Fruit fly (Drosophila melanogaster): ENCODE results near the gene Oga.

Gene Oga

DNA sequence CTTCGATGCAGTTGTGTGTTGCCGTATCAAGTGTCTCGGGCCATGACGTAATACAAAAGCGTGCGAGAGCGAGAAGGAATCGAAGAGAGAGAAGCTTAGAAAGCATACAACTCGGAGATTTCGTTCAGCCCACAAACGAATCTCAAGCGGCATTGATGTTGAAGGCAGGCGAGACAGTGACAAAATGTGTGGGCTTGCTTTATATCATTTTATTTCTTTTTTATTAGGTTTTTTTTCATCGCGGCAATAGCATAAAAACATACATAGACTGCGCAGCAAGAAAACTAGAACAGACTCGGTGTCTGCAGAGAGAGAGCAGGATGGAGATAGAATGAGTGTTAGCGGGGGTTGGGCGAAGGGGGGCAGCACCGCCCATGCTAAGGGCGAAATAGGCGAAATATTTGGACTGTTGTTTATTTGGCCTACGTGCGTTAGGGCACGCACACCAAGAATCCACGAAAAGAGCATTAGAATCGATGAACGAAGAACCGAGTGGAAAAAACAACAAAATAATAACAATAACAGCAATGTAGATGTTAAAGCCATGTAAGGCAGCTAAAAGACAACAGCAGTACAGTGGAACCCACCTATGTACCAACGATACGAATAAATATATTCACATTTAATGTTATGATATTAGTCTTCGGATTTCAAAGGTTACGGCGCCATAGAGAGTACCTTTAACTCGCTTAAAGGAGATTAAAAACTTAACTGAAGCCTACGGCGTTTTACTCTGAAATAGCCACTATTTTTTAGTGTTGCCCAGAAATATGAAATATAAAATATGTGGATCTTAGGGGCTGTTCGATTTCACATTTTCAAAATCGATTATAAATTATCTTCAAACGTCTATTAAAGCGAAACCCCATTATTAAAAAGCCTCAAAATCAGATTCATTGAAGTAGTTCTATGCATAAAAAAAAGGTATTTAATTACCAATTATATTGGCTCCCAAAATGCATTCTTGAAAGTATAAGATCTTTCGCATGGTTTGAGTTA, 31.2 kb upstream of the Oga start (continued):
- TF ChIP-seq CG6791 (GFP tag; IDR thresholded peaks at IDR 0.05; ENCODE audit: partially characterized antibody): no peak
- no peak for TF ChIP-seq CG4707 (GFP tag; optimal IDR thresholded peaks at IDR 0.05)
- TF ChIP-seq CG10267 (tag; optimal IDR thresholded peaks at IDR 0.05): no peak
- no peak for TF ChIP-seq dati (GFP tag; IDR thresholded peaks at IDR 0.05)
- TF ChIP-seq CG13894 (tag; optimal IDR thresholded peaks at IDR 0.05): peak; percentile 84
- no peak for TF ChIP-seq ewg (GFP tag; optimal IDR thresholded peaks at IDR 0.05)
- peak; percentile 54; the same call in 1 of the 2 replicates for TF ChIP-seq klu (GFP tag; IDR thresholded peaks at IDR 0.05)
- TF ChIP-seq CG4854 (GFP tag; optimal IDR thresholded peaks at IDR 0.05): no peak
- TF ChIP-seq Bdp1 (GFP tag; optimal IDR thresholded peaks at IDR 0.05): no peak
- no peak for TF ChIP-seq CG15601 (tag; optimal IDR thresholded peaks at IDR 0.05)
- no peak for TF ChIP-seq Hey (tag; optimal IDR thresholded peaks at IDR 0.05)
- peak; percentile 42 for TF ChIP-seq Oli (tag; optimal IDR thresholded peaks at IDR 0.05)
- TF ChIP-seq CG7271 (tag; optimal IDR thresholded peaks at IDR 0.05): no peak
- no peak for TF ChIP-seq ato (GFP tag; IDR thresholded peaks at IDR 0.05; ENCODE audit: partially characterized antibody)
- peak; percentile 74 for TF ChIP-seq lmd (GFP tag; IDR thresholded peaks at IDR 0.05)
- no peak for TF ChIP-seq CG4730 (GFP tag; IDR thresholded peaks at IDR 0.05)
- TF ChIP-seq abd-A (tag; optimal IDR thresholded peaks at IDR 0.05): peak; percentile 99
- TF ChIP-seq CG15011 (GFP tag; optimal IDR thresholded peaks at IDR 0.05): no peak
- peak; percentile 29 for TF ChIP-seq CG17829 (tag; optimal IDR thresholded peaks at IDR 0.05)
- TF ChIP-seq zfh2 (GFP tag; optimal IDR thresholded peaks at IDR 0.05): peak; percentile 37
- 0 out of 2 replicates have a peak, but pooled peaks have one; percentile 25 for TF ChIP-seq Rx (GFP tag; IDR thresholded peaks at IDR 0.05)
- TF ChIP-seq kni (GFP tag; optimal IDR thresholded peaks at IDR 0.05): peak; percentile 40
- no peak for TF ChIP-seq Elba2 (GFP tag; optimal IDR thresholded peaks at IDR 0.05)
- no peak for TF ChIP-seq tx (GFP tag; optimal IDR thresholded peaks at IDR 0.05)
- TF ChIP-seq CG10274 (GFP tag; optimal IDR thresholded peaks at IDR 0.05): peak; percentile 11
- peak; percentile 55 for TF ChIP-seq dmrt99B (tag; optimal IDR thresholded peaks at IDR 0.05)
- TF ChIP-seq toy (GFP tag; IDR thresholded peaks at IDR 0.05): no peak
- no peak; the same call in none of the 2 replicates for TF ChIP-seq chm (GFP tag; IDR thresholded peaks at IDR 0.05)
- TF ChIP-seq CG32532 (GFP tag; IDR thresholded peaks at IDR 0.05): peak; percentile 63; the same call in 1 of the 2 replicates
- peak; percentile 45; the same call in 1 of the 3 replicates for TF ChIP-seq tgo (GFP tag; IDR thresholded peaks at IDR 0.05)
- peak; percentile 74 for TF ChIP-seq CG30403 (GFP tag; optimal IDR thresholded peaks at IDR 0.05)
- peak; percentile 51; the same call in 2 of the 3 replicates for TF ChIP-seq zfh1 (GFP tag; IDR thresholded peaks at IDR 0.05)
- TF ChIP-seq bigmax (GFP tag; optimal IDR thresholded peaks at IDR 0.05): no peak
- no peak for TF ChIP-seq Dad (GFP tag; optimal IDR thresholded peaks at IDR 0.05)
- TF ChIP-seq CG14667 (GFP tag; IDR thresholded peaks at IDR 0.05): peak; percentile 44; the same call in 1 of the 2 replicates
- peak; percentile 55 for TF ChIP-seq CG12104 (GFP tag; optimal IDR thresholded peaks at IDR 0.05)
- no peak for TF ChIP-seq CG15514 (GFP tag; optimal IDR thresholded peaks at IDR 0.05)
- peak; percentile 52 for TF ChIP-seq sob (GFP tag; IDR thresholded peaks at IDR 0.05)
- TF ChIP-seq CG34422 (GFP tag; IDR thresholded peaks at IDR 0.05): no peak
- TF ChIP-seq CG6813 (GFP tag; optimal IDR thresholded peaks at IDR 0.05): no peak
- no peak for TF ChIP-seq CG14710 (tag; optimal IDR thresholded peaks at IDR 0.05)
- TF ChIP-seq CG1602 (GFP tag; optimal IDR thresholded peaks at IDR 0.05): no peak
- TF ChIP-seq her (GFP tag; optimal IDR thresholded peaks at IDR 0.05): no peak
- TF ChIP-seq CG2875 (GFP tag; optimal IDR thresholded peaks at IDR 0.05): no peak
- TF ChIP-seq BEAF-32 (GFP tag; optimal IDR thresholded peaks at IDR 0.05): no peak
- TF ChIP-seq CG43689 (GFP tag; IDR thresholded peaks at IDR 0.05): no peak
- TF ChIP-seq Abd-B (GFP tag; optimal IDR thresholded peaks at IDR 0.05): peak; percentile 10
- TF ChIP-seq CG6854 (GFP tag; optimal IDR thresholded peaks at IDR 0.05): no peak
